Worm (Caenorhabditis elegans) whole organism, L2 larva: ENCODE data around the gene mboa-4.

Experiments
- lin-11 ChIP-seq: fragments of 150-350 bp; sonication (generic microtip); optimal IDR thresholded peaks from 2 replicates; lab custom pipeline; 2014; ENCODE audit warnings: missing biosample characterization, missing genetic modification characterization, inconsistent platforms, mixed read lengths
- zag-1 ChIP-seq: fragments of 150-350 bp; optimal IDR thresholded peaks from 2 replicates; lab custom pipeline; 2014; ENCODE audit warnings: missing biosample characterization, missing genetic modification characterization

DNA sequence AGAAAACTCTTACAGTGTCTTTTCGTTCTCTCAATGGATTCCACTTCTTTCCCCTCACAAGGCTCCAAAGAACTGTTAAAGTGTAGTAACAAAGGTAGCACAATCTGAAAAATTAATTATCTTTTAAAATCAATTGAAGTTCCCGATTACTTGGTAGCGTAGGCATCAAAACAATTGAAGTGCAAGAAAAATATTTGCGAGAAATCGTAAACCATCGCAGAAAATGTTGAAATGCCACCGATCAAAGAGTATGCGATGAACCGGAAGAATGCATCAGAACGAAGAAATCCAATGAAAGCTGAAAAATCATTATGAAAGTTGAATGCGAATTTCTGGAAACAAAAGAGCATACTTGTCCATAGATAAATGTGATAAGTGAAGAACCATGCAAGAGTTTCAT lies 13.3 kb downstream of the mboa-4 start:
- TF ChIP-seq zag-1 (tag; lab: Kevin White, UChicago) (no peak), lin-11 (tag; lab: Kevin White, UChicago) (no peak)
